Fruit fly (Drosophila melanogaster): ENCODE measurements around the gene GatC.
A peak's percentile ranks its signal among the peaks of the same experiment; 100 is the strongest.

The GatC gene

DNA sequence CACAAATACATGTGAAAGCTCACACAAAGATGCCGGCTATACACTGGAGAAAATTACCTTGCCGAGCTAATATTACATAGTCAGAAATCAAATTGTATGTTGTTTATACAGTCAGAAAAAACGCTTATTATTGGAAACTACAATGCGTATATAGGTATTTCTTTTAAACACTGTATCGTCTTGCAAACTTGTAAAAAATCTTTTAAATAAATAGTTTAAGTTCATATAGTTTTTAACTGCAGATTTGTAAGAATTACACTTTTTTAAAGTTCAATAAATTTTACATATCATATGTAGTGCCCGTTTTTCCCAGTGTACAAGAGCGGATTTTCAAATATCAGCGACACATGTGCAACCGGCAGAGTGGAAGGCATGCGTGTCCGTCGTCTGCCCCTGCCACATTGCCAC is 6.8 kb upstream of the GatC start (continued):
- TF ChIP-seq CG18599 (GFP tag; optimal IDR thresholded peaks at IDR 0.05) = peak; percentile 81
- TF ChIP-seq CG8478 (optimal IDR thresholded peaks at IDR 0.05) = no peak
- peak; percentile 63 for TF ChIP-seq CG16815 (GFP tag; optimal IDR thresholded peaks at IDR 0.05)
- peak; percentile 36 for TF ChIP-seq CG1233 (GFP tag; optimal IDR thresholded peaks at IDR 0.05)
- no peak for TF ChIP-seq tll (GFP tag; optimal IDR thresholded peaks at IDR 0.05)
- TF ChIP-seq yki (optimal IDR thresholded peaks at IDR 0.05) = no peak
- TF ChIP-seq dati (GFP tag; IDR thresholded peaks at IDR 0.05) = no peak
- TF ChIP-seq fd102C (GFP tag; optimal IDR thresholded peaks at IDR 0.05) = no peak
- peak; percentile 83 for TF ChIP-seq bcd (GFP tag; optimal IDR thresholded peaks at IDR 0.05)
- TF ChIP-seq CG32772 (GFP tag; IDR thresholded peaks at IDR 0.05) = peak; percentile 59
- peak; percentile 67 for TF ChIP-seq gcm (GFP tag; optimal IDR thresholded peaks at IDR 0.05)
- peak; percentile 76 for TF ChIP-seq CG17385 (GFP tag; optimal IDR thresholded peaks at IDR 0.05)
- no peak for TF ChIP-seq hbn (GFP tag; IDR thresholded peaks at IDR 0.05; ENCODE audit: partially characterized antibody)
- TF ChIP-seq Poxn (GFP tag; IDR thresholded peaks at IDR 0.05) = peak; percentile 33; the same call in 1 of the 2 replicates
- TF ChIP-seq Hand (GFP tag; optimal IDR thresholded peaks at IDR 0.05) = peak; percentile 45
- no peak for TF ChIP-seq Hr39 (optimal IDR thresholded peaks at IDR 0.05)
- TF ChIP-seq CG10462 (GFP tag; optimal IDR thresholded peaks at IDR 0.05) = peak; percentile 62
- peak; percentile 55 for TF ChIP-seq Usf (GFP tag; optimal IDR thresholded peaks at IDR 0.05)
- peak; percentile 88 for TF ChIP-seq CG9727 (GFP tag; optimal IDR thresholded peaks at IDR 0.05)
- TF ChIP-seq Kr (GFP tag; optimal IDR thresholded peaks at IDR 0.05) = no peak
- TF ChIP-seq pzg (GFP tag; optimal IDR thresholded peaks at IDR 0.05) = no peak
- TF ChIP-seq nom (GFP tag; optimal IDR thresholded peaks at IDR 0.05) = peak; percentile 49
- TF ChIP-seq Mrtf (GFP tag; IDR thresholded peaks at IDR 0.05) = peak; percentile 44; the same call in 1 of the 3 replicates
- peak; percentile 15 for TF ChIP-seq Fer2 (tag; optimal IDR thresholded peaks at IDR 0.05)
- TF ChIP-seq Six4 (GFP tag; optimal IDR thresholded peaks at IDR 0.05) = peak; percentile 72
- TF ChIP-seq wdn (GFP tag; IDR thresholded peaks at IDR 0.05) = 0 out of 2 replicates have a peak, but pooled peaks have one; percentile 42
- peak; percentile 63 for TF ChIP-seq CG12769 (tag; optimal IDR thresholded peaks at IDR 0.05)
- no peak for TF ChIP-seq pros (GFP tag; optimal IDR thresholded peaks at IDR 0.05)
- TF ChIP-seq danr (GFP tag; IDR thresholded peaks at IDR 0.05) = peak; percentile 74
- no peak for TF ChIP-seq MTF-1 (GFP tag; optimal IDR thresholded peaks at IDR 0.05; ENCODE audit: borderline replicate concordance)
- TF ChIP-seq CG14667 (GFP tag; IDR thresholded peaks at IDR 0.05) = peak; percentile 33
- TF ChIP-seq Nf-YC (tag; optimal IDR thresholded peaks at IDR 0.05) = peak; percentile 18
- peak; percentile 89 for TF ChIP-seq run (tag; optimal IDR thresholded peaks at IDR 0.05)
- peak; percentile 62; the same call in 1 of the 2 replicates for TF ChIP-seq peb (GFP tag; IDR thresholded peaks at IDR 0.05)
- peak; percentile 39 for TF ChIP-seq D19B (GFP tag; optimal IDR thresholded peaks at IDR 0.05)
- TF ChIP-seq CG14014 (GFP tag; IDR thresholded peaks at IDR 0.05) = peak; percentile 76
- peak; percentile 61 for TF ChIP-seq CG5953 (GFP tag; IDR thresholded peaks at IDR 0.05)
- TF ChIP-seq CG18619 (GFP tag; optimal IDR thresholded peaks at IDR 0.05) = peak; percentile 82
- TF ChIP-seq CG1602 (GFP tag; optimal IDR thresholded peaks at IDR 0.05) = peak; percentile 82
- TF ChIP-seq Meics (GFP tag; optimal IDR thresholded peaks at IDR 0.05) = peak; percentile 79
- 0 out of 2 replicates have a peak, but pooled peaks have one; percentile 24 for TF ChIP-seq Dip2 (GFP tag; IDR thresholded peaks at IDR 0.05)
- TF ChIP-seq bbx (GFP tag; IDR thresholded peaks at IDR 0.05; ENCODE audit: partially characterized antibody) = no peak
- no peak for TF ChIP-seq CkIIα-i1 (GFP tag; IDR thresholded peaks at IDR 0.05)
- no peak for TF ChIP-seq C15 (GFP tag; IDR thresholded peaks at IDR 0.05)
- TF ChIP-seq croc (GFP tag; conservative IDR thresholded peaks at IDR 0.05) = peak; percentile 69
- peak; percentile 70 for TF ChIP-seq CG3838 (GFP tag; optimal IDR thresholded peaks at IDR 0.05)
- TF ChIP-seq ERR (GFP tag; optimal IDR thresholded peaks at IDR 0.05) = peak; percentile 62
- TF ChIP-seq ara (GFP tag; IDR thresholded peaks at IDR 0.05) = no peak; the same call in 1 of the 2 replicates
- peak in 1 of 3 experiments; percentile 79 for TF ChIP-seq lola (GFP tag; optimal IDR thresholded peaks at IDR 0.05)
- TF ChIP-seq phol (tag; optimal IDR thresholded peaks at IDR 0.05) = peak; percentile 88
- TF ChIP-seq tx (GFP tag; optimal IDR thresholded peaks at IDR 0.05) = no peak
